Worm (Caenorhabditis elegans): ENCODE measurements around the gene K01D12.20.

K01D12.20 gene

ce11 chrV:12404544-12404943 lies 3.9 kb upstream of the K01D12.20 start, which contains the start of gene K01D12.9:
Gene K01D12.9 (minus strand): TSS chrV:12404644.
- TF ChIP-seq lir-1 (GFP tag; conservative IDR thresholded peaks at IDR 0.05) (no peak), B0261.1 (tag; optimal IDR thresholded peaks at IDR 0.05) (no peak), tbx-9 (tag; optimal IDR thresholded peaks at IDR 0.05; ENCODE audit: borderline replicate concordance) (no peak), snpc-1.1 (tag; optimal IDR thresholded peaks at IDR 0.05; ENCODE audit: insufficient read depth) (no peak), zim-3 (tag; optimal IDR thresholded peaks at IDR 0.05) (no peak), Y79H2A.3 (GFP tag; conservative IDR thresholded peaks at IDR 0.05) (no peak), F39B2.1 (GFP tag; IDR thresholded peaks at IDR 0.05) (no peak), ztf-6 (GFP tag; IDR thresholded peaks at IDR 0.05) (no peak), nhr-27 (tag; optimal IDR thresholded peaks at IDR 0.05) (no peak), lin-54 (GFP tag; optimal IDR thresholded peaks at IDR 0.05) (no peak), madf-6 (GFP tag; IDR thresholded peaks at IDR 0.05) (no peak), F33H1.4 (GFP tag; IDR thresholded peaks at IDR 0.05) (no peak)

DNA sequence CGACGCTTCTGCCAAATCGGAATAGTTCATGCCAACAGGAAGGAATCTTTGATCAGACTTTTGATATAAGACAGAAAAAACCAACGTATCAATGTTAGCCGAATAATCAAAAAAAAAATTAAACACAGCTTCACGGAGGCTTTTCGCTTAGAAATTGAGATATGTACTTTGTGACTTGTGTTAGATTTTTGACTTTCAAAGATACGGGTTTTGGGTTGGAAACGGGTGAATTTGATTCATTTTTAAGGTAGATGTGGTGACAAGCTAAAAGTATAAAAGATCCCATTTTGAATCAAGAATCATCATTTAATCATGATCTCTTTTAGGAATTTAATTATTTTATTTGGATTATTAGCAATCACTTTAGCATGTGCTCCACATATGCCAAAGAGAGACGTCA lies 1.7 kb upstream of the K01D12.20 start, which contains the start of gene K01D12.8:
TSS of gene K01D12.8 (plus strand) at position 301 of the 400 bp plus-strand sequence.
- TF ChIP-seq C06A6.2 (GFP tag; conservative IDR thresholded peaks at IDR 0.05) (no peak), lir-1 (GFP tag; conservative IDR thresholded peaks at IDR 0.05) (no peak), rcor-1 (GFP tag; IDR thresholded peaks at IDR 0.05) (no peak), repo-1 (tag; optimal IDR thresholded peaks at IDR 0.05) (no peak), cebp-1 (GFP tag; IDR thresholded peaks at IDR 0.05) (no peak), cebp-1 (tag; optimal IDR thresholded peaks at IDR 0.05) (no peak), T26A5.8 (tag; optimal IDR thresholded peaks at IDR 0.05) (no peak), T07F8.4 (tag; optimal IDR thresholded peaks at IDR 0.05) (no peak), ztf-3 (GFP tag; optimal IDR thresholded peaks at IDR 0.05) (no peak), ceh-79 (tag; optimal IDR thresholded peaks at IDR 0.05) (no peak), ets-4 (GFP tag; optimal IDR thresholded peaks at IDR 0.05) (no peak), ZK185.1 (tag; optimal IDR thresholded peaks at IDR 0.05; ENCODE audit: poor library complexity, severe bottlenecking) (no peak), lin-26 (GFP tag; IDR thresholded peaks at IDR 0.05) (no peak), F52B5.7 (tag; optimal IDR thresholded peaks at IDR 0.05) (no peak), ceh-58 (GFP tag; IDR thresholded peaks at IDR 0.05) (no peak)

ce11 chrV:12401383-12401782 lies 769 bp upstream of the K01D12.20 start, which contains the start of gene K01D12.7:
Gene K01D12.7 (minus strand): TSS chrV:12401483.
- TF ChIP-seq ZK185.1 (tag; optimal IDR thresholded peaks at IDR 0.05; ENCODE audit: poor library complexity, severe bottlenecking) (no peak), madf-6 (GFP tag; IDR thresholded peaks at IDR 0.05) (peak; percentile 80), rcor-1 (GFP tag; IDR thresholded peaks at IDR 0.05) (no peak), ceh-27 (GFP tag; optimal IDR thresholded peaks at IDR 0.05) (no peak), F57A8.1 (GFP tag; optimal IDR thresholded peaks at IDR 0.05) (no peak), F52B5.7 (tag; optimal IDR thresholded peaks at IDR 0.05) (no peak), C06A6.2 (GFP tag; conservative IDR thresholded peaks at IDR 0.05) (no peak), ztf-22 (GFP tag; optimal IDR thresholded peaks at IDR 0.05) (no peak), repo-1 (tag; optimal IDR thresholded peaks at IDR 0.05) (no peak), sea-2 (GFP tag; IDR thresholded peaks at IDR 0.05) (no peak), madf-8 (GFP tag; conservative IDR thresholded peaks at IDR 0.05) (0 out of 2 replicates have a peak, but pooled peaks have one; percentile 7), F23B12.7 (tag; optimal IDR thresholded peaks at IDR 0.05; ENCODE audit: insufficient read depth) (no peak), snpc-1.3 (tag; optimal IDR thresholded peaks at IDR 0.05; ENCODE audit: insufficient read depth) (no peak), ztf-26 (tag; optimal IDR thresholded peaks at IDR 0.05) (no peak), ztf-28 (GFP tag; IDR thresholded peaks at IDR 0.05) (no peak), C17E4.6 (GFP tag; IDR thresholded peaks at IDR 0.05) (no peak), fkh-3 (tag; optimal IDR thresholded peaks at IDR 0.05) (no peak), efl-1 (GFP tag; optimal IDR thresholded peaks at IDR 0.05) (peak; percentile 22), egl-44 (GFP tag; IDR thresholded peaks at IDR 0.05) (no peak), attf-3 (GFP tag; conservative IDR thresholded peaks at IDR 0.05) (0 out of 2 replicates have a peak, but pooled peaks have one; percentile 31), mxl-1 (tag; optimal IDR thresholded peaks at IDR 0.05) (no peak), athp-1 (tag; optimal IDR thresholded peaks at IDR 0.05) (no peak), B0019.2 (GFP tag; conservative IDR thresholded peaks at IDR 0.05) (no peak), T07F8.4 (tag; optimal IDR thresholded peaks at IDR 0.05) (no peak), nhr-27 (tag; optimal IDR thresholded peaks at IDR 0.05) (no peak), Y79H2A.3 (GFP tag; conservative IDR thresholded peaks at IDR 0.05) (no peak), pha-4 (tag; optimal IDR thresholded peaks at IDR 0.05) (no peak)

Measured in whole organism, young adult.